Worm (Caenorhabditis elegans): Measurements from ENCODE around the gene Y4C6B.1.

Y4C6B.1 gene

DNA sequence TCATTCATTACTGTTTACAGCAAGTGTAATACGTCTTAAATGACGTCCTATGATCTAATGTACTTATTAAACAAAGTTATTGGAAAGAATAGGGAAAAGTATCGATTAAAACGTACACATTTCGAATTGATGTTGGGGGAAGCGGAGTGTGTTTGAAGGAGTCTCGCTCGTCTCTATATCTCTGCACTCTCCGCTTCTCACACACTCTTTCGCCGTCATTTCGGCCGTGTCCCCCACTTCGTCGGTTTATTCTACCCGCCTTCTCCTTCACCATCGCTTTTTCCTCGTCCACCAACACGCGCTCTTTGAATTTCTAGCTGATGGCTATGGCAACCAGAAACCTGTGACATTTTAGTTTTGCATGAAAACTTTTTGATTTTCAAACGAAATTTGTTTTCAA, 14.6 kb downstream of the Y4C6B.1 start (continued):
- TF ChIP-seq nhr-6 (tag; optimal IDR thresholded peaks at IDR 0.05): peak; percentile 58
- TF ChIP-seq dpl-1 (GFP tag; optimal IDR thresholded peaks at IDR 0.05): peak; percentile 43
- TF ChIP-seq mxl-3 (GFP tag; optimal IDR thresholded peaks at IDR 0.05): peak; percentile 43
- 0 out of 2 replicates have a peak, but pooled peaks have one; percentile 47 for TF ChIP-seq lin-1 (GFP tag; IDR thresholded peaks at IDR 0.05)
- no peak for TF ChIP-seq unc-130 (GFP tag; optimal IDR thresholded peaks at IDR 0.05)
- no peak for TF ChIP-seq attf-4 (tag; optimal IDR thresholded peaks at IDR 0.05)
- peak; percentile 65 for TF ChIP-seq lin-38 (GFP tag; IDR thresholded peaks at IDR 0.05)
- no peak for TF ChIP-seq R02D3.7 (tag; optimal IDR thresholded peaks at IDR 0.05)
- no peak; the same call in 1 of the 2 replicates for TF ChIP-seq arid-1 (GFP tag; conservative IDR thresholded peaks at IDR 0.05)
- 0 out of 2 replicates have a peak, but pooled peaks have one; percentile 33 for TF ChIP-seq T26A8.4 (GFP tag; IDR thresholded peaks at IDR 0.05)
- no peak for TF ChIP-seq saeg-2 (GFP tag; IDR thresholded peaks at IDR 0.05)
- no peak for TF ChIP-seq daf-8 (GFP tag; IDR thresholded peaks at IDR 0.05)
- no peak for TF ChIP-seq lin-39 (tag; optimal IDR thresholded peaks at IDR 0.05)
- peak; percentile 67 for TF ChIP-seq mes-2 (tag; optimal IDR thresholded peaks at IDR 0.05; ENCODE audit: poor library complexity, severe bottlenecking)
- TF ChIP-seq snpc-1.2 (GFP tag; IDR thresholded peaks at IDR 0.05): peak; percentile 49; the same call in 1 of the 2 replicates
- no peak for TF ChIP-seq ZK546.5 (tag; optimal IDR thresholded peaks at IDR 0.05)
- TF ChIP-seq F37D6.2 (tag; optimal IDR thresholded peaks at IDR 0.05): no peak
- no peak for TF ChIP-seq ces-1 (GFP tag; optimal IDR thresholded peaks at IDR 0.05)
- no peak for TF ChIP-seq nhr-10 (tag; optimal IDR thresholded peaks at IDR 0.05)
- peak; percentile 33 for TF ChIP-seq nhr-28 (tag; optimal IDR thresholded peaks at IDR 0.05)
- TF ChIP-seq F44E2.7 (GFP tag; IDR thresholded peaks at IDR 0.05): no peak
- TF ChIP-seq daf-16 (GFP tag; optimal IDR thresholded peaks at IDR 0.05): no peak
- peak; percentile 28 for TF ChIP-seq daf-16 (tag; optimal IDR thresholded peaks at IDR 0.05)
- TF ChIP-seq nhr-42 (GFP tag; IDR thresholded peaks at IDR 0.05): no peak
- peak; percentile 41 for TF ChIP-seq rbr-2 (tag; optimal IDR thresholded peaks at IDR 0.05)
- no peak for TF ChIP-seq Y5F2A.4 (GFP tag; optimal IDR thresholded peaks at IDR 0.05)
- peak; percentile 59; the same call in 1 of the 2 replicates for TF ChIP-seq hmg-1.1 (GFP tag; IDR thresholded peaks at IDR 0.05)
- peak; percentile 35 for TF ChIP-seq mep-1 (tag; optimal IDR thresholded peaks at IDR 0.05)
- TF ChIP-seq ama-1 (optimal IDR thresholded peaks at IDR 0.05): peak; percentile 21
- peak; percentile 26 for TF ChIP-seq aha-1 (tag)
- no peak for TF ChIP-seq Y105C5A.15 (GFP tag; IDR thresholded peaks at IDR 0.05)
- TF ChIP-seq mdl-1 (tag; optimal IDR thresholded peaks at IDR 0.05): peak in 1 of 2 experiments; percentile 39

DNA sequence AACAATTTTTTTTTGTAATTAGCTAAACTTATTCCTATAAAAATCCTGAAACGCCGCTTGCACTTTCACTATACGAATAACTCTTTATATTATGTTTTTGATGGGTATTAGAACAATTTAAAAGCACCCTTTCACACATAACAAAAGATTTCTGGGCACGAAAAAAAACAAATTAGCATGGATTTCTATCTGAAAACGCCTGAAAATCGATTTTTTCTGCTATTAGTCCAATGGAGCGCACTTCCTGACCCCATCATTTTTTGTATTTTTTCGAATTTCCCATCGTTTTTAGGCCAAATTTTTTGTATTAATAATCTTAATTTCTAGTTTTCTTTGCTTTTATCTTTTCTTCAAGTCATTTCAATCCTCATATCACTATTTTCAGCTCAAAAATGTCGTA, 15.1 kb downstream of the Y4C6B.1 start, which contains the start of gene F41H10.3:
Gene F41H10.3 (plus strand): TSS at position 388 of the 400 bp plus-strand sequence.
- TF ChIP-seq ceh-44 (GFP tag; IDR thresholded peaks at IDR 0.05) (no peak), nhr-77 (tag; optimal IDR thresholded peaks at IDR 0.05) (no peak), lin-15B (tag; optimal IDR thresholded peaks at IDR 0.05) (no peak), zag-1 (tag; optimal IDR thresholded peaks at IDR 0.05) (no peak), skn-1 (tag; optimal IDR thresholded peaks at IDR 0.05) (no peak), lin-38 (GFP tag; IDR thresholded peaks at IDR 0.05) (peak; percentile 61), T26A8.4 (GFP tag; IDR thresholded peaks at IDR 0.05) (no peak), tra-1 (GFP tag; IDR thresholded peaks at IDR 0.05) (no peak), jun-1 (tag; optimal IDR thresholded peaks at IDR 0.05) (no peak), vab-7 (GFP tag; IDR thresholded peaks at IDR 0.05) (no peak), fkh-10 (GFP tag; optimal IDR thresholded peaks at IDR 0.05) (no peak), Y5F2A.4 (GFP tag; optimal IDR thresholded peaks at IDR 0.05) (no peak), aha-1 (tag) (peak; percentile 57), nhr-42 (GFP tag; IDR thresholded peaks at IDR 0.05) (no peak), ztf-11 (tag; optimal IDR thresholded peaks at IDR 0.05) (no peak)
